Worm (Caenorhabditis elegans) whole organism, L4 larva: ENCODE measurements around the gene Y51H4A.6.

ENCODE experiments used
- D1046.2 ChIP-seq: fragments of 200-800 bp; sonication (Bioruptor generic); IDR thresholded peaks from 2 replicates; pipeline ENCODE4 v1.3.6; 2022; ENCODE audit warnings: missing genetic modification characterization, missing compliant biosample characterization
- F10B5.3 ChIP-seq: sonication (generic microtip); optimal IDR thresholded peaks from 2 replicates; lab custom pipeline; 2016; ENCODE audit warnings: mild to moderate bottlenecking, missing genetic modification characterization, missing compliant biosample characterization
- F44E2.7 ChIP-seq: fragments of 200-800 bp; sonication (Bioruptor generic); IDR thresholded peaks from 2 replicates; pipeline ENCODE4 v2.1.2; 2022; ENCODE audit warnings: missing genetic modification characterization, missing compliant biosample characterization
- T20F7.1 ChIP-seq: fragments of 200-800 bp; sonication (Bioruptor generic); optimal IDR thresholded peaks from 2 replicates; lab custom pipeline; 2018; ENCODE audit warnings: mild to moderate bottlenecking, missing genetic modification characterization, missing compliant biosample characterization
- Y5F2A.4 ChIP-seq: fragments of 200-800 bp; sonication (Bioruptor generic); optimal IDR thresholded peaks from 2 replicates; lab custom pipeline; 2018; ENCODE audit warnings: mild to moderate bottlenecking, missing genetic modification characterization, missing compliant biosample characterization
- Y75B8A.6 ChIP-seq: fragments of 200-800 bp; sonication (Bioruptor generic); IDR thresholded peaks from 2 replicates; pipeline ENCODE4 v1.3.6; 2022; ENCODE audit warnings: missing genetic modification reagents, missing genetic modification characterization, missing compliant biosample characterization
- ZK337.2 ChIP-seq: fragments of 200-800 bp; sonication (Bioruptor generic); IDR thresholded peaks from 2 replicates; pipeline ENCODE4 v1.3.6; 2022; ENCODE audit warnings: missing genetic modification reagents, missing genetic modification characterization, missing compliant biosample characterization
- aha-1 ChIP-seq: fragments of 150-350 bp; peaks from one replicate; lab custom pipeline; 2014; ENCODE audit warnings: missing biosample characterization, missing genetic modification characterization
- aly-2 ChIP-seq: sonication (generic microtip); optimal IDR thresholded peaks from 2 replicates; lab custom pipeline; 2018; ENCODE audit warnings: missing biosample characterization, missing genetic modification characterization
- attf-4 ChIP-seq: sonication (generic microtip); optimal IDR thresholded peaks from 3 replicates; lab custom pipeline; 2017; ENCODE audit warnings: missing biosample characterization, missing genetic modification characterization
- ceh-28 ChIP-seq: fragments of 150-350 bp; optimal IDR thresholded peaks from 2 replicates; lab custom pipeline; 2014; ENCODE audit warnings: missing biosample characterization, missing genetic modification reagents, missing genetic modification characterization
- ceh-44 ChIP-seq: fragments of 200-800 bp; sonication (Bioruptor generic); IDR thresholded peaks from 2 replicates; pipeline ENCODE4 v1.3.6; 2022; ENCODE audit warnings: missing genetic modification reagents, missing genetic modification characterization, missing compliant biosample characterization
- ceh-62 ChIP-seq: sonication (generic microtip); optimal IDR thresholded peaks from 2 replicates; lab custom pipeline; 2017; ENCODE audit warnings: missing biosample characterization, missing genetic modification characterization
- ces-1 ChIP-seq: fragments of 150-350 bp; sonication (generic microtip); optimal IDR thresholded peaks from 4 replicates; lab custom pipeline; 2014; ENCODE audit warnings: missing biosample characterization, missing genetic modification reagents, missing genetic modification characterization
- ctbp-1 ChIP-seq: fragments of 200-800 bp; sonication (Bioruptor generic); IDR thresholded peaks from 2 replicates; pipeline ENCODE4 v1.3.6; 2022; ENCODE audit warnings: missing genetic modification reagents, missing genetic modification characterization, missing compliant biosample characterization
- daf-16 ChIP-seq, 3 experiments: sonication (generic microtip); optimal IDR thresholded peaks; 2 replicates each; lab custom pipeline; 2016 to 2017; ENCODE audit warnings: missing genetic modification characterization in 3 of 3, missing genetic modification reagents in 3 of 3, mild to moderate bottlenecking in 2 of 3, missing compliant biosample characterization in 2 of 3, missing biosample characterization in 1 of 3, moderate library complexity in 1 of 3
- daf-8 ChIP-seq: fragments of 200-800 bp; sonication (Bioruptor generic); IDR thresholded peaks from 2 replicates; pipeline ENCODE4 v1.3.6; 2022; ENCODE audit warnings: missing genetic modification characterization, missing compliant biosample characterization
- duxl-1 ChIP-seq: sonication (generic microtip); optimal IDR thresholded peaks from 2 replicates; lab custom pipeline; 2016; ENCODE audit warnings: mild to moderate bottlenecking, missing genetic modification characterization, moderate library complexity, missing compliant biosample characterization; ENCODE audit not compliant: poor library complexity
- fkh-10 ChIP-seq: fragments of 150-350 bp; optimal IDR thresholded peaks from 2 replicates; lab custom pipeline; 2014; ENCODE audit warnings: missing biosample characterization, missing genetic modification reagents, missing genetic modification characterization
- fos-1 ChIP-seq: fragments of 150-350 bp; optimal IDR thresholded peaks from 2 replicates; lab custom pipeline; 2014; ENCODE audit warnings: missing biosample characterization, missing genetic modification characterization
- hif-1 ChIP-seq, 2 experiments: sonication (generic microtip); optimal IDR thresholded peaks; 2 replicates each; lab custom pipeline; 2016 to 2017; ENCODE audit warnings: missing compliant biosample characterization in 2 of 2, missing genetic modification characterization in 2 of 2, missing genetic modification reagents in 2 of 2, missing genotype in 2 of 2, mild to moderate bottlenecking in 1 of 2
- hlh-11 ChIP-seq: fragments of 200-800 bp; sonication (Bioruptor generic); optimal IDR thresholded peaks from 2 replicates; lab custom pipeline; 2018; ENCODE audit warnings: mild to moderate bottlenecking, missing genetic modification characterization, missing compliant biosample characterization
- lin-1 ChIP-seq: fragments of 200-800 bp; sonication (Bioruptor generic); IDR thresholded peaks from 2 replicates; pipeline ENCODE4 v1.3.6; 2022; ENCODE audit warnings: missing genetic modification reagents, missing genetic modification characterization, missing compliant biosample characterization
- lin-13 ChIP-seq: fragments of 150-350 bp; optimal IDR thresholded peaks from 2 replicates; lab custom pipeline; 2014; ENCODE audit warnings: missing biosample characterization, missing genetic modification reagents, missing genetic modification characterization
- lin-38 ChIP-seq: fragments of 200-800 bp; sonication (Bioruptor generic); IDR thresholded peaks from 2 replicates; pipeline ENCODE4 v1.3.6; 2022; ENCODE audit warnings: missing genetic modification reagents, missing genetic modification characterization, missing compliant biosample characterization
- lsy-2 ChIP-seq, 2 experiments: fragments of 150-350 bp in 1 of 2; sonication (generic microtip) in 1 of 2; optimal IDR thresholded peaks; 2 replicates each; lab custom pipeline; 2014 to 2017; ENCODE audit warnings: missing biosample characterization in 2 of 2, missing genetic modification characterization in 2 of 2
- madf-5 ChIP-seq, 2 experiments: fragments of 200-800 bp; sonication (Bioruptor generic); IDR thresholded peaks; 2 replicates each; pipeline ENCODE4 v1.3.6; 2022; ENCODE audit warnings: missing compliant biosample characterization in 2 of 2, missing genetic modification characterization in 2 of 2
- mep-1 ChIP-seq: fragments of 150-350 bp; sonication (generic microtip); optimal IDR thresholded peaks from 3 replicates; lab custom pipeline; 2014; ENCODE audit warnings: missing biosample characterization, missing genetic modification characterization
- nhr-10 ChIP-seq: fragments of 150-350 bp; optimal IDR thresholded peaks from 2 replicates; lab custom pipeline; 2014; ENCODE audit warnings: missing biosample characterization, missing genetic modification characterization
- nhr-102 ChIP-seq: sonication (generic microtip); optimal IDR thresholded peaks from 2 replicates; lab custom pipeline; 2016; ENCODE audit warnings: mild to moderate bottlenecking, missing genetic modification characterization, moderate library complexity, missing compliant biosample characterization
- nhr-11 ChIP-seq: fragments of 150-350 bp; optimal IDR thresholded peaks from 2 replicates; lab custom pipeline; 2014; ENCODE audit warnings: missing biosample characterization, missing genetic modification characterization
- nhr-237 ChIP-seq: sonication (generic microtip); optimal IDR thresholded peaks from 2 replicates; lab custom pipeline; 2017; ENCODE audit warnings: missing biosample characterization, missing genetic modification characterization
- nhr-28 ChIP-seq: fragments of 150-350 bp; optimal IDR thresholded peaks from 2 replicates; lab custom pipeline; 2014; ENCODE audit warnings: missing biosample characterization, missing genetic modification characterization
- nhr-42 ChIP-seq: fragments of 200-800 bp; sonication (Bioruptor generic); IDR thresholded peaks from 2 replicates; pipeline ENCODE4 v1.3.6; 2022; ENCODE audit warnings: missing genetic modification characterization, missing compliant biosample characterization
- nhr-6 ChIP-seq: fragments of 150-350 bp; optimal IDR thresholded peaks from 2 replicates; lab custom pipeline; 2014; ENCODE audit warnings: missing biosample characterization, missing genetic modification characterization
- pha-4 ChIP-seq, 2 experiments: fragments of 150-350 bp in 1 of 2; fragments of 200-800 bp in 1 of 2; sonication (Bioruptor generic) in 1 of 2; IDR thresholded peaks in 1 of 2; optimal IDR thresholded peaks in 1 of 2; 2 replicates each; pipeline versions ENCODE4 v1.3.6 to Lab custom; 2014 to 2022; ENCODE audit warnings: missing genetic modification characterization in 2 of 2, missing genetic modification reagents in 2 of 2, missing biosample characterization in 1 of 2, missing compliant biosample characterization in 1 of 2
- rbr-2 ChIP-seq: sonication (generic microtip); optimal IDR thresholded peaks from 2 replicates; lab custom pipeline; 2016; ENCODE audit warnings: missing genotype, missing genetic modification characterization, missing compliant biosample characterization
- snpc-1.2 ChIP-seq: fragments of 200-800 bp; sonication (Bioruptor generic); IDR thresholded peaks from 2 replicates; pipeline ENCODE4 v1.3.6; 2022; ENCODE audit warnings: missing genetic modification reagents, missing genetic modification characterization, missing compliant biosample characterization
- snpc-4 ChIP-seq: fragments of 150-350 bp; optimal IDR thresholded peaks from 2 replicates; lab custom pipeline; 2014; ENCODE audit warnings: missing biosample characterization, missing genetic modification characterization
- spr-3 ChIP-seq: fragments of 200-800 bp; sonication (Bioruptor generic); optimal IDR thresholded peaks from 2 replicates; lab custom pipeline; 2018; ENCODE audit warnings: mild to moderate bottlenecking, missing genetic modification characterization, missing compliant biosample characterization
- tag-97 ChIP-seq: fragments of 200-800 bp; sonication (Bioruptor generic); IDR thresholded peaks from 2 replicates; pipeline ENCODE4 v1.3.6; 2022; ENCODE audit warnings: missing genetic modification characterization, missing compliant biosample characterization
- vab-7 ChIP-seq: fragments of 200-800 bp; sonication (Bioruptor generic); IDR thresholded peaks from 2 replicates; pipeline ENCODE4 v1.3.6; 2022; ENCODE audit warnings: missing genetic modification reagents, missing genetic modification characterization, missing compliant biosample characterization
- zfp-3 ChIP-seq: fragments of 200-800 bp; sonication (Bioruptor generic); conservative IDR thresholded peaks from 2 replicates; pipeline ENCODE4 v1.3.6; 2022; ENCODE audit warnings: missing genetic modification reagents, missing genetic modification characterization, missing compliant biosample characterization
- zip-2 ChIP-seq: fragments of 150-350 bp; optimal IDR thresholded peaks from 2 replicates; lab custom pipeline; 2014; ENCODE audit warnings: missing biosample characterization, missing genetic modification characterization
- ztf-7 ChIP-seq: fragments of 150-350 bp; optimal IDR thresholded peaks from 2 replicates; lab custom pipeline; 2014; ENCODE audit warnings: missing biosample characterization, missing genetic modification characterization

Y51H4A.6 gene

ce11 chrIV:16501855-16502254 lies 31.6 kb upstream of the Y51H4A.6 start (continued):
- peak; percentile 43; the same call in 1 of the 2 replicates for TF ChIP-seq lin-38 (GFP tag; lab: Robert Waterston, UW)
- TF ChIP-seq pha-4 (GFP tag; IDR thresholded peaks at IDR 0.05; lab: Robert Waterston, UW) = peak; percentile 59; the same call in 1 of the 2 replicates
- no peak for TF ChIP-seq pha-4 (tag; optimal IDR thresholded peaks at IDR 0.05; lab: Kevin White, UChicago)
- TF ChIP-seq spr-3 (GFP tag; lab: Kevin White, UChicago) = no peak
- no peak for TF ChIP-seq nhr-6 (tag; lab: Kevin White, UChicago)
- no peak for TF ChIP-seq duxl-1
- no peak for TF ChIP-seq nhr-42 (GFP tag; lab: Robert Waterston, UW)
- no peak for TF ChIP-seq T20F7.1 (GFP tag; lab: Kevin White, UChicago)
- TF ChIP-seq F44E2.7 (GFP tag; lab: Robert Waterston, UW) = no peak
- no peak for TF ChIP-seq Y5F2A.4
- TF ChIP-seq mep-1 (tag; lab: Kevin White, UChicago) = peak; percentile 61
- TF ChIP-seq rbr-2 (tag; lab: Kevin White, UChicago) = peak; percentile 16

ce11 chrIV:16502387-16502786 lies 31.1 kb upstream of the Y51H4A.6 start:
- TF ChIP-seq zip-2 (tag; lab: Kevin White, UChicago) (no peak), snpc-1.2 (peak; percentile 82), ztf-7 (no peak)

ce11 chrIV:16503049-16503448 lies 30.4 kb upstream of the Y51H4A.6 start:
- TF ChIP-seq snpc-1.2 = peak; percentile 58
- TF ChIP-seq lsy-2 (tag; optimal IDR thresholded peaks at IDR 0.05; lab: Kevin White, UChicago) = peak in 1 of 2 experiments; percentile 17
- TF ChIP-seq tag-97 (GFP tag; lab: Robert Waterston, UW) = no peak
- TF ChIP-seq nhr-11 (tag; lab: Kevin White, UChicago) = no peak
- no peak for TF ChIP-seq lin-1
- no peak for TF ChIP-seq fkh-10
- TF ChIP-seq zfp-3 (GFP tag; lab: Robert Waterston, UW) = no peak
- no peak for TF ChIP-seq aha-1 (tag; lab: Kevin White, UChicago)
- TF ChIP-seq ctbp-1 (GFP tag; lab: Robert Waterston, UW) = no peak
- no peak for TF ChIP-seq ceh-28 (tag; lab: Kevin White, UChicago)
- TF ChIP-seq D1046.2 (GFP tag; lab: Robert Waterston, UW) = no peak

- TF ChIP-seq vab-7 = peak; percentile 73
- TF ChIP-seq ceh-44 (GFP tag; lab: Robert Waterston, UW) = 0 out of 2 replicates have a peak, but pooled peaks have one; percentile 23
- no peak for TF ChIP-seq fos-1
- TF ChIP-seq F10B5.3 = peak; percentile 14
- peak; percentile 69; the same call in 1 of the 2 replicates for TF ChIP-seq Y75B8A.6 (GFP tag; lab: Robert Waterston, UW)
- no peak for TF ChIP-seq daf-8
- no peak for TF ChIP-seq zip-2 (tag; lab: Kevin White, UChicago)
- peak; percentile 70 for TF ChIP-seq lin-13 (GFP tag; lab: Kevin White, UChicago)
- TF ChIP-seq madf-5 (GFP tag; IDR thresholded peaks at IDR 0.05; lab: Robert Waterston, UW) = peak; percentile 44 to 75; a peak in 3 of 4 replicates
- no peak for TF ChIP-seq tag-97 (GFP tag; lab: Robert Waterston, UW)
- peak; percentile 26 for TF ChIP-seq aha-1 (tag; lab: Kevin White, UChicago)
- peak; percentile 66 for TF ChIP-seq Y5F2A.4
- TF ChIP-seq ceh-62 = no peak
- TF ChIP-seq ZK337.2 = 0 out of 2 replicates have a peak, but pooled peaks have one; percentile 9
- no peak for TF ChIP-seq hif-1 (tag; optimal IDR thresholded peaks at IDR 0.05; lab: Kevin White, UChicago)
- no peak for TF ChIP-seq snpc-4 (tag; lab: Kevin White, UChicago)
- TF ChIP-seq ces-1 (GFP tag; lab: Kevin White, UChicago) = no peak
- TF ChIP-seq nhr-10 (tag; lab: Kevin White, UChicago) = no peak
- no peak for TF ChIP-seq nhr-102 (tag; lab: Kevin White, UChicago)
- TF ChIP-seq daf-16 (GFP tag; optimal IDR thresholded peaks at IDR 0.05; lab: Kevin White, UChicago) = peak in 1 of 2 experiments; percentile 81
- TF ChIP-seq daf-16 (tag; optimal IDR thresholded peaks at IDR 0.05; lab: Kevin White, UChicago) = no peak
- peak; percentile 65 for TF ChIP-seq lin-1
- no peak for TF ChIP-seq attf-4
- no peak for TF ChIP-seq nhr-237 (tag; lab: Kevin White, UChicago)
- TF ChIP-seq rbr-2 (tag; lab: Kevin White, UChicago) = no peak
- no peak for TF ChIP-seq hlh-11 (tag; lab: Kevin White, UChicago)
- no peak for TF ChIP-seq aly-2 (tag; lab: Kevin White, UChicago)
- no peak for TF ChIP-seq fkh-10
- TF ChIP-seq nhr-28 (tag; lab: Kevin White, UChicago) = no peak
Measured at ce11 chrIV:16503590-16504217, 29.8 kb upstream of the Y51H4A.6 start.
